Fruit fly (Drosophila melanogaster) whole organism, embryonic: Measurements from ENCODE around the gene Nep7.

Experiments
- Atf-2 ChIP-seq: fragments of 200-800 bp; sonication (Bioruptor generic); optimal IDR thresholded peaks from 2 replicates; lab custom pipeline; 2016; ENCODE audit warnings: missing biosample characterization, missing genetic modification characterization
- CG10267 ChIP-seq: fragments of 200-800 bp; sonication (Bioruptor generic); optimal IDR thresholded peaks from 2 replicates; lab custom pipeline; 2018; ENCODE audit warnings: missing biosample characterization, mild to moderate bottlenecking, missing genetic modification characterization, moderate library complexity
- CG11093 ChIP-seq: fragments of 200-800 bp; sonication (Bioruptor generic); IDR thresholded peaks from 3 replicates; pipeline ENCODE4 v1.3.6; 2022; ENCODE audit warnings: missing biosample characterization, missing genetic modification characterization
- CG11560 ChIP-seq: fragments of 200-800 bp; sonication (Bioruptor generic); IDR thresholded peaks from 3 replicates; pipeline ENCODE4 v1.3.6; 2022; ENCODE audit warnings: missing biosample characterization, missing genetic modification characterization
- CG12942 ChIP-seq: fragments of 200-800 bp; sonication (Bioruptor generic); optimal IDR thresholded peaks from 3 replicates; lab custom pipeline; 2016; ENCODE audit warnings: missing biosample characterization, missing genetic modification characterization
- CG14014 ChIP-seq: fragments of 200-800 bp; sonication (Bioruptor generic); IDR thresholded peaks from 2 replicates; pipeline ENCODE4 v1.3.6; 2022; ENCODE audit warnings: missing biosample characterization, missing genetic modification characterization
- CG14710 ChIP-seq: fragments of 200-800 bp; sonication (Bioruptor generic); optimal IDR thresholded peaks from 3 replicates; lab custom pipeline; 2019; ENCODE audit warnings: missing biosample characterization, mild to moderate bottlenecking, missing genetic modification characterization, moderate library complexity
- CG1647 ChIP-seq: fragments of 200-800 bp; sonication (Bioruptor generic); optimal IDR thresholded peaks from 3 replicates; lab custom pipeline; 2016; ENCODE audit warnings: missing biosample characterization, missing genetic modification characterization
- CG16813 ChIP-seq: fragments of 200-800 bp; sonication (Bioruptor generic); IDR thresholded peaks from 3 replicates; pipeline ENCODE4 v1.3.6; 2022; ENCODE audit warnings: missing biosample characterization, missing genetic modification characterization; ENCODE audit not compliant: partially characterized antibody
- CG17359 ChIP-seq: fragments of 200-800 bp; sonication (Bioruptor generic); optimal IDR thresholded peaks from 3 replicates; lab custom pipeline; 2018; ENCODE audit warnings: missing biosample characterization, mild to moderate bottlenecking, missing genetic modification characterization, moderate library complexity
- CG2199 ChIP-seq: fragments of 200-800 bp; sonication (Bioruptor generic); IDR thresholded peaks from 3 replicates; pipeline ENCODE4 v1.3.6; 2022; ENCODE audit warnings: missing biosample characterization, missing genetic modification characterization
- CG2202 ChIP-seq: fragments of 200-800 bp; sonication (Bioruptor generic); optimal IDR thresholded peaks from 2 replicates; lab custom pipeline; 2018; ENCODE audit warnings: missing biosample characterization, mild to moderate bottlenecking, missing genetic modification characterization
- CG31388 ChIP-seq: fragments of 200-800 bp; sonication (Bioruptor generic); optimal IDR thresholded peaks from 2 replicates; lab custom pipeline; 2016; ENCODE audit warnings: missing biosample characterization, missing genetic modification characterization
- CG3163 ChIP-seq: fragments of 200-800 bp; sonication (Bioruptor generic); optimal IDR thresholded peaks from 3 replicates; lab custom pipeline; 2016; ENCODE audit warnings: missing biosample characterization, missing genetic modification characterization
- CG4617 ChIP-seq: fragments of 200-800 bp; sonication (Bioruptor generic); optimal IDR thresholded peaks from 3 replicates; lab custom pipeline; 2016; ENCODE audit warnings: missing biosample characterization, missing genetic modification characterization, borderline replicate concordance
- CG4730 ChIP-seq: fragments of 200-800 bp; sonication (Bioruptor generic); IDR thresholded peaks from 2 replicates; pipeline ENCODE4 v1.3.6; 2022; ENCODE audit warnings: missing biosample characterization, missing genetic modification characterization
- CG6654 ChIP-seq: fragments of 200-800 bp; sonication (Bioruptor generic); optimal IDR thresholded peaks from 2 replicates; lab custom pipeline; 2017; ENCODE audit warnings: missing biosample characterization, mild to moderate bottlenecking, missing genetic modification characterization
- Chrac-16 ChIP-seq: fragments of 200-800 bp; sonication (Bioruptor generic); optimal IDR thresholded peaks from 3 replicates; lab custom pipeline; 2016; ENCODE audit warnings: missing biosample characterization, missing genetic modification characterization
- D19A ChIP-seq: fragments of 200-800 bp; optimal IDR thresholded peaks from 3 replicates; lab custom pipeline; 2019; ENCODE audit warnings: missing biosample characterization, mild to moderate bottlenecking, missing genetic modification characterization, moderate library complexity
- Dll ChIP-seq: fragments of 200-800 bp; sonication (Bioruptor generic); IDR thresholded peaks from 4 replicates; pipeline ENCODE4 v1.3.6; 2022; ENCODE audit warnings: missing biosample characterization, missing genetic modification characterization; ENCODE audit not compliant: partially characterized antibody
- Doc3 ChIP-seq: fragments of 200-800 bp; sonication (Bioruptor generic); IDR thresholded peaks from 3 replicates; pipeline ENCODE4 v1.3.6; 2022; ENCODE audit warnings: missing biosample characterization, missing genetic modification characterization; ENCODE audit not compliant: partially characterized antibody
- Dp ChIP-seq: fragments of 200-800 bp; sonication (Bioruptor generic); optimal IDR thresholded peaks from 2 replicates; lab custom pipeline; 2018; ENCODE audit warnings: missing biosample characterization, mild to moderate bottlenecking, missing genetic modification characterization, moderate library complexity
- Gsc ChIP-seq: fragments of 200-800 bp; sonication (Bioruptor generic); IDR thresholded peaks from 2 replicates; pipeline ENCODE4 v1.3.6; 2022; ENCODE audit warnings: missing biosample characterization, missing genetic modification characterization
- Hmr ChIP-seq: fragments of 200-800 bp; sonication (Bioruptor generic); optimal IDR thresholded peaks from 3 replicates; lab custom pipeline; 2017; ENCODE audit warnings: mild to moderate bottlenecking, missing biosample characterization, missing genetic modification reagents, missing genetic modification characterization
- Nf-YA ChIP-seq: fragments of 200-800 bp; sonication (Bioruptor generic); IDR thresholded peaks from 2 replicates; pipeline ENCODE4 v1.3.6; 2022; ENCODE audit warnings: missing biosample characterization, missing genetic modification characterization
- PHDP ChIP-seq: fragments of 200-800 bp; sonication (Bioruptor generic); optimal IDR thresholded peaks from 3 replicates; lab custom pipeline; 2018; ENCODE audit warnings: missing biosample characterization, mild to moderate bottlenecking, missing genetic modification characterization, moderate library complexity
- Poxn ChIP-seq: fragments of 200-800 bp; sonication (Bioruptor generic); IDR thresholded peaks from 2 replicates; pipeline ENCODE4 v1.3.6; 2022; ENCODE audit warnings: missing biosample characterization, missing genetic modification characterization
- ato ChIP-seq: fragments of 200-800 bp; sonication (Bioruptor generic); IDR thresholded peaks from 2 replicates; pipeline ENCODE4 v1.3.6; 2022; ENCODE audit warnings: missing biosample characterization, missing genetic modification characterization; ENCODE audit not compliant: partially characterized antibody
- btn ChIP-seq: fragments of 200-800 bp; sonication (Bioruptor generic); optimal IDR thresholded peaks from 2 replicates; lab custom pipeline; 2016; ENCODE audit warnings: missing biosample characterization, missing genetic modification characterization
- chn ChIP-seq: fragments of 200-800 bp; sonication (Bioruptor generic); optimal IDR thresholded peaks from 2 replicates; lab custom pipeline; 2016; ENCODE audit warnings: missing biosample characterization, missing genetic modification characterization
- fd64A ChIP-seq: fragments of 200-800 bp; sonication (Bioruptor generic); optimal IDR thresholded peaks from 3 replicates; lab custom pipeline; 2018; ENCODE audit warnings: missing biosample characterization, mild to moderate bottlenecking, missing genetic modification characterization
- gsb-n ChIP-seq: fragments of 200-800 bp; sonication (Bioruptor generic); optimal IDR thresholded peaks from 3 replicates; lab custom pipeline; 2018; ENCODE audit warnings: missing biosample characterization, mild to moderate bottlenecking, missing genetic modification characterization
- insv ChIP-seq, 2 experiments: fragments of 200-800 bp; sonication (Bioruptor generic); optimal IDR thresholded peaks; 3 replicates each; lab custom pipeline; 2016 to 2018; ENCODE audit warnings: missing biosample characterization in 2 of 2, missing genetic modification characterization in 2 of 2
- kah ChIP-seq: fragments of 200-800 bp; sonication (Bioruptor generic); optimal IDR thresholded peaks from 2 replicates; lab custom pipeline; 2018; ENCODE audit warnings: missing biosample characterization, mild to moderate bottlenecking, missing genetic modification characterization
- mam ChIP-seq: fragments of 200-800 bp; sonication (Bioruptor generic); optimal IDR thresholded peaks from 3 replicates; lab custom pipeline; 2016; ENCODE audit warnings: missing biosample characterization, missing genetic modification characterization
- nmo ChIP-seq: fragments of 200-800 bp; sonication (Bioruptor generic); optimal IDR thresholded peaks from 2 replicates; lab custom pipeline; 2018; ENCODE audit warnings: missing biosample characterization, mild to moderate bottlenecking, missing genetic modification characterization, moderate library complexity
- nom ChIP-seq: fragments of 200-800 bp; sonication (Bioruptor generic); optimal IDR thresholded peaks from 2 replicates; lab custom pipeline; 2017; ENCODE audit warnings: missing biosample characterization, missing genetic modification characterization, mild to moderate bottlenecking, moderate library complexity, missing genetic modification reagents
- onecut ChIP-seq: fragments of 200-800 bp; sonication (Bioruptor generic); IDR thresholded peaks from 2 replicates; pipeline ENCODE4 v1.3.6; 2022; ENCODE audit warnings: missing biosample characterization, missing genetic modification characterization
- pho ChIP-seq: fragments of 200-800 bp; sonication (Bioruptor generic); optimal IDR thresholded peaks from 2 replicates; lab custom pipeline; 2016; ENCODE audit warnings: missing biosample characterization, missing genetic modification characterization
- pnt ChIP-seq: fragments of 200-800 bp; sonication (Bioruptor generic); optimal IDR thresholded peaks from 3 replicates; lab custom pipeline; 2016; ENCODE audit warnings: missing biosample characterization, missing genetic modification characterization
- pzg ChIP-seq: fragments of 200-800 bp; sonication (Bioruptor generic); optimal IDR thresholded peaks from 3 replicates; lab custom pipeline; 2018; ENCODE audit warnings: missing biosample characterization, mild to moderate bottlenecking, missing genetic modification characterization, moderate library complexity
- schlank ChIP-seq: fragments of 200-800 bp; sonication (Bioruptor generic); optimal IDR thresholded peaks from 2 replicates; lab custom pipeline; 2018; ENCODE audit warnings: missing biosample characterization, mild to moderate bottlenecking, missing genetic modification characterization
- stc ChIP-seq: fragments of 200-800 bp; sonication (Bioruptor generic); IDR thresholded peaks from 2 replicates; pipeline ENCODE4 v1.3.6; 2022; ENCODE audit warnings: missing biosample characterization, missing genetic modification characterization
- stwl ChIP-seq: fragments of 200-800 bp; sonication (Bioruptor generic); optimal IDR thresholded peaks from 3 replicates; lab custom pipeline; 2018; ENCODE audit warnings: missing biosample characterization, mild to moderate bottlenecking, missing genetic modification characterization, moderate library complexity
- tna ChIP-seq: fragments of 200-800 bp; sonication (Bioruptor generic); IDR thresholded peaks from 2 replicates; pipeline ENCODE4 v1.3.6; 2022; ENCODE audit warnings: missing biosample characterization, missing genetic modification characterization; ENCODE audit not compliant: partially characterized antibody
- toy ChIP-seq: fragments of 200-800 bp; sonication (Bioruptor generic); IDR thresholded peaks from 2 replicates; pipeline ENCODE4 v1.3.6; 2022; ENCODE audit warnings: missing biosample characterization, missing genetic modification characterization
- wek ChIP-seq: fragments of 200-800 bp; sonication (Bioruptor generic); optimal IDR thresholded peaks from 3 replicates; lab custom pipeline; 2018; ENCODE audit warnings: missing biosample characterization, mild to moderate bottlenecking, missing genetic modification characterization, moderate library complexity
- zen ChIP-seq: fragments of 200-800 bp; sonication (Bioruptor generic); optimal IDR thresholded peaks from 3 replicates; lab custom pipeline; 2018; ENCODE audit warnings: missing biosample characterization, mild to moderate bottlenecking, missing genetic modification characterization, moderate library complexity

Gene Nep7

DNA sequence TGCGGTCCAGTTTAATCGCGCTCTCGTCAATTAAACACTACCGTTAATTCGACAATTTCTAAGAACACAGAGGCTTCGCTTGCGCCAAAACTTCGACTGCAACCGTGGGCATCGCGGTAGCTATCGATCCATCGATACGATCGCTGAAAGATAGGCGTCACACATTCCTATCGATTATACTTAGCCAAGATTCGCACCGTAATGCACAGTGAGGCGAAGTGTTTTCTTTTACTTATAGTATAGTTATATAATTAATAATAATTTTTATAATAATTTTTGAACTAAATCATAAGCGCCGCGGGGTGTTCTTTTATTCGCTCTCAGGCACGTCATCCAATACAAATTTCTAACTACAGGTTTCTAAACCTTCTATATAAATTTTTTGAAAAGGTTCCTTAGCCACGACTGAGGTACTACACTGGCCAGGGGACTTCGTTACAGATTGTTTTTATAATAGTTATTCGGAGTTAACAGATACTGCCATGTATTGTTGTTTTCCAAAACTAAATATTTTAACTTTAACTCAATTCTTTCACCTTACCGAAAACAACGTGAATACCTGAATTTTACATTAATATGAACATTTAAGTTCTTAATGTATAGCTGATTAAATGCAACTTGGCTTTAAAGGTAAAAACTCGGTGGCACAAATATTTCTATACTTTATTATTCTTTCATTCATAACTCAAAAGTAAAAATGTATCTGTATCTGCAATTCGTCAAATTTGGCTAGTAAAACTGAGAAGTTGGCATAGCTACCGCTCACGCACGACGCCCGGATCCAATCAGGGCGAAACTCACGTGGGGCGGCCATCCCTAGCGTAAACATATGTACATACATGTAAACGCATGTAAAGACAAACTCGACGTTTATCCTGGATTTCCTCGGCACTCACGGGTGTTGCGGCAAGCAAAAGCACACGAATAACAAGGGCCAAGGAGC, 16.7 kb upstream of the Nep7 start, which contains the start of the genes NSD and BOD1 (continued):
- peak; percentile 62 for TF ChIP-seq CG11560 (tag; lab: Robert Waterston, UW)
- peak; percentile 56 for TF ChIP-seq Hmr (GFP tag; lab: Kevin White, UChicago)
- peak; percentile 95 for TF ChIP-seq CG16813 (GFP tag; lab: Robert Waterston, UW)
- no peak for TF ChIP-seq Gsc (GFP tag; lab: Robert Waterston, UW)
- peak; percentile 56 for TF ChIP-seq nmo (GFP tag; lab: Kevin White, UChicago)
- TF ChIP-seq btn (GFP tag; lab: Kevin White, UChicago), result no peak
- TF ChIP-seq Doc3 (GFP tag; lab: Robert Waterston, UW), result peak; percentile 67
- peak; percentile 76 for TF ChIP-seq Dll (GFP tag; lab: Robert Waterston, UW)
- TF ChIP-seq CG3163 (GFP tag; lab: Kevin White, UChicago), result no peak
- TF ChIP-seq CG11093 (GFP tag; lab: Robert Waterston, UW), result no peak
- no peak for TF ChIP-seq PHDP (tag; lab: Kevin White, UChicago)
- TF ChIP-seq CG2199, result no peak
- TF ChIP-seq gsb-n, result no peak
- peak; percentile 92 for TF ChIP-seq tna
- TF ChIP-seq schlank, result peak; percentile 25
- TF ChIP-seq CG10267, result peak; percentile 35
- no peak for TF ChIP-seq pho (GFP tag; lab: Kevin White, UChicago)
- no peak for TF ChIP-seq Nf-YA (GFP tag; lab: Robert Waterston, UW)
- TF ChIP-seq Poxn, result peak; percentile 37; the same call in 1 of the 2 replicates
- TF ChIP-seq zen (tag; lab: Kevin White, UChicago), result peak; percentile 24
- TF ChIP-seq CG1647 (GFP tag; lab: Kevin White, UChicago), result peak; percentile 27
- no peak for TF ChIP-seq insv (GFP tag; optimal IDR thresholded peaks at IDR 0.05; lab: Kevin White, UChicago)
- no peak for TF ChIP-seq pnt (GFP tag; lab: Kevin White, UChicago)
- peak; percentile 77 for TF ChIP-seq CG4617 (GFP tag; lab: Kevin White, UChicago)
- no peak for TF ChIP-seq stc (GFP tag; lab: Robert Waterston, UW)
- peak; percentile 61 for TF ChIP-seq CG14710
- peak; percentile 15 for TF ChIP-seq CG12942 (GFP tag; lab: Kevin White, UChicago)
- no peak for TF ChIP-seq fd64A (GFP tag; lab: Kevin White, UChicago)
- 0 out of 2 replicates have a peak, but pooled peaks have one; percentile 23 for TF ChIP-seq CG4730 (GFP tag; lab: Robert Waterston, UW)
- TF ChIP-seq onecut (GFP tag; lab: Robert Waterston, UW), result peak; percentile 47
- TF ChIP-seq Atf-2 (GFP tag; lab: Kevin White, UChicago), result no peak
- TF ChIP-seq D19A (tag; lab: Kevin White, UChicago), result no peak
- TF ChIP-seq pzg (GFP tag; lab: Kevin White, UChicago), result peak; percentile 77
- TF ChIP-seq CG6654 (GFP tag; lab: Kevin White, UChicago), result no peak
- TF ChIP-seq CG31388 (GFP tag; lab: Kevin White, UChicago), result no peak
- TF ChIP-seq kah (GFP tag; lab: Kevin White, UChicago), result no peak
- TF ChIP-seq CG2202 (tag; lab: Kevin White, UChicago), result no peak
- TF ChIP-seq Dp (GFP tag; lab: Kevin White, UChicago), result peak; percentile 63
- peak; percentile 48 for TF ChIP-seq CG17359 (tag; lab: Kevin White, UChicago)
- no peak for TF ChIP-seq chn (GFP tag; lab: Kevin White, UChicago)
- peak; percentile 63; the same call in 1 of the 2 replicates for TF ChIP-seq CG14014 (GFP tag; lab: Robert Waterston, UW)
- TF ChIP-seq mam (GFP tag; lab: Kevin White, UChicago), result peak; percentile 57
- no peak for TF ChIP-seq wek
- peak; percentile 96 for TF ChIP-seq ato (GFP tag; lab: Robert Waterston, UW)
- peak; percentile 39 for TF ChIP-seq stwl (tag; lab: Kevin White, UChicago)
- no peak for TF ChIP-seq nom (GFP tag; lab: Kevin White, UChicago)
- peak; percentile 23 for TF ChIP-seq Chrac-16 (GFP tag; lab: Kevin White, UChicago)
- no peak for TF ChIP-seq toy
